Worm (Caenorhabditis elegans) whole organism, mixed stage, embryonic: ENCODE measurements around the gene F53B3.3.

Experiments used
- M03D4.4 ChIP-seq: sonication (generic microtip); optimal IDR thresholded peaks from 2 replicates; lab custom pipeline; 2017; ENCODE audit warnings: mild to moderate bottlenecking, missing genetic modification characterization, missing compliant biosample characterization
- bed-3 ChIP-seq: fragments of 200-800 bp; sonication (Bioruptor generic); optimal IDR thresholded peaks from 3 replicates; lab custom pipeline; 2018; ENCODE audit warnings: mild to moderate bottlenecking, missing genetic modification characterization, moderate library complexity, missing compliant biosample characterization
- blmp-1 ChIP-seq: fragments of 150-350 bp; optimal IDR thresholded peaks from 2 replicates; lab custom pipeline; 2014; ENCODE audit warnings: missing biosample characterization, missing genetic modification characterization
- ceh-39 ChIP-seq: fragments of 150-350 bp; optimal IDR thresholded peaks from 2 replicates; lab custom pipeline; 2014; ENCODE audit warnings: missing biosample characterization, missing genetic modification characterization
- ceh-43 ChIP-seq: fragments of 200-800 bp; sonication (Bioruptor generic); optimal IDR thresholded peaks from 2 replicates; lab custom pipeline; 2018; ENCODE audit warnings: mild to moderate bottlenecking, missing genetic modification characterization, moderate library complexity, missing compliant biosample characterization
- ceh-83 ChIP-seq: fragments of 200-800 bp; sonication (Bioruptor generic); optimal IDR thresholded peaks from 2 replicates; lab custom pipeline; 2018; ENCODE audit warnings: mild to moderate bottlenecking, missing genetic modification characterization, missing compliant biosample characterization
- ces-1 ChIP-seq: fragments of 150-350 bp; optimal IDR thresholded peaks from 2 replicates; lab custom pipeline; 2014; ENCODE audit warnings: missing biosample characterization, missing genetic modification reagents, missing genetic modification characterization
- cnd-1 ChIP-seq: fragments of 200-800 bp; sonication (Bioruptor generic); optimal IDR thresholded peaks from 2 replicates; lab custom pipeline; 2018; ENCODE audit warnings: mild to moderate bottlenecking, missing genetic modification characterization, missing compliant biosample characterization
- drap-1 ChIP-seq: fragments of 200-800 bp; sonication (Bioruptor generic); optimal IDR thresholded peaks from 3 replicates; lab custom pipeline; 2018; ENCODE audit warnings: mild to moderate bottlenecking, missing genetic modification characterization, missing compliant biosample characterization
- elt-1 ChIP-seq: sonication (generic microtip); optimal IDR thresholded peaks from 2 replicates; lab custom pipeline; 2017; ENCODE audit warnings: missing genetic modification characterization, mild to moderate bottlenecking, missing compliant biosample characterization, antibody characterized with exemption, moderate library complexity, borderline replicate concordance; ENCODE audit not compliant: insufficient read depth
- elt-3 ChIP-seq: fragments of 150-350 bp; optimal IDR thresholded peaks from 2 replicates; lab custom pipeline; 2014; ENCODE audit warnings: missing biosample characterization, missing genetic modification characterization
- flh-1 ChIP-seq: fragments of 200-800 bp; sonication (Bioruptor generic); optimal IDR thresholded peaks from 2 replicates; lab custom pipeline; 2018; ENCODE audit warnings: mild to moderate bottlenecking, missing genetic modification characterization, moderate library complexity, missing compliant biosample characterization
- ham-2 ChIP-seq: fragments of 200-800 bp; sonication (Bioruptor generic); optimal IDR thresholded peaks from 2 replicates; lab custom pipeline; 2018; ENCODE audit warnings: mild to moderate bottlenecking, missing genetic modification characterization, missing compliant biosample characterization
- hlh-1 ChIP-seq: fragments of 150-350 bp; optimal IDR thresholded peaks from 2 replicates; lab custom pipeline; 2014; ENCODE audit warnings: missing biosample characterization, missing genetic modification reagents, missing genetic modification characterization
- lin-13 ChIP-seq: fragments of 150-350 bp; optimal IDR thresholded peaks from 2 replicates; lab custom pipeline; 2014; ENCODE audit warnings: missing biosample characterization, missing genetic modification characterization
- lin-32 ChIP-seq: fragments of 200-800 bp; sonication (Bioruptor generic); optimal IDR thresholded peaks from 2 replicates; lab custom pipeline; 2018; ENCODE audit warnings: mild to moderate bottlenecking, missing genetic modification characterization, missing compliant biosample characterization
- lsy-2 ChIP-seq: fragments of 150-350 bp; optimal IDR thresholded peaks from 2 replicates; lab custom pipeline; 2014; ENCODE audit warnings: missing biosample characterization, missing genetic modification characterization
- mab-5 ChIP-seq: fragments of 150-350 bp; optimal IDR thresholded peaks from 2 replicates; lab custom pipeline; 2014; ENCODE audit warnings: missing biosample characterization, missing genetic modification characterization
- mep-1 ChIP-seq: fragments of 150-350 bp; optimal IDR thresholded peaks from 2 replicates; lab custom pipeline; 2017; ENCODE audit warnings: missing biosample characterization, missing genetic modification reagents, missing genetic modification characterization, inconsistent platforms
- mls-2 ChIP-seq: sonication (generic microtip); optimal IDR thresholded peaks from 2 replicates; lab custom pipeline; 2016; ENCODE audit warnings: mild to moderate bottlenecking, missing genetic modification characterization, moderate library complexity, missing compliant biosample characterization
- nhr-12 ChIP-seq: fragments of 150-350 bp; optimal IDR thresholded peaks from 2 replicates; lab custom pipeline; 2014; ENCODE audit warnings: missing biosample characterization, missing genetic modification characterization
- nhr-2 ChIP-seq: fragments of 150-350 bp; optimal IDR thresholded peaks from 2 replicates; lab custom pipeline; 2014; ENCODE audit warnings: missing biosample characterization, missing genetic modification characterization
- nhr-237 ChIP-seq: fragments of 150-350 bp; optimal IDR thresholded peaks from 2 replicates; lab custom pipeline; 2014; ENCODE audit warnings: missing biosample characterization, missing genetic modification characterization
- nhr-28 ChIP-seq: fragments of 150-350 bp; optimal IDR thresholded peaks from 2 replicates; lab custom pipeline; 2014; ENCODE audit warnings: missing biosample characterization, missing genetic modification characterization
- nhr-76 ChIP-seq: sonication (generic microtip); optimal IDR thresholded peaks from 2 replicates; lab custom pipeline; 2017; ENCODE audit warnings: missing biosample characterization, missing genetic modification characterization
- pha-4 ChIP-seq: fragments of 150-350 bp; optimal IDR thresholded peaks from 2 replicates; lab custom pipeline; 2018; ENCODE audit warnings: missing biosample characterization, missing genetic modification reagents, missing genetic modification characterization
- sem-2 ChIP-seq: fragments of 200-800 bp; sonication (Bioruptor generic); optimal IDR thresholded peaks from 2 replicates; lab custom pipeline; 2018; ENCODE audit warnings: mild to moderate bottlenecking, missing genetic modification characterization, missing compliant biosample characterization
- snpc-4 ChIP-seq: fragments of 150-350 bp; optimal IDR thresholded peaks from 2 replicates; lab custom pipeline; 2014; ENCODE audit warnings: missing biosample characterization, missing genetic modification characterization
- sptf-1 ChIP-seq: sonication (generic microtip); optimal IDR thresholded peaks from 2 replicates; lab custom pipeline; 2017; ENCODE audit warnings: mild to moderate bottlenecking, missing genetic modification characterization, moderate library complexity, missing compliant biosample characterization
- tbx-8 ChIP-seq: fragments of 200-800 bp; sonication (Bioruptor generic); optimal IDR thresholded peaks from 2 replicates; lab custom pipeline; 2018; ENCODE audit warnings: mild to moderate bottlenecking, missing genetic modification characterization, moderate library complexity, missing compliant biosample characterization
- unc-120 ChIP-seq: sonication (generic microtip); optimal IDR thresholded peaks from 2 replicates; lab custom pipeline; 2017; ENCODE audit warnings: missing genetic modification characterization, missing compliant biosample characterization; ENCODE audit not compliant: poor library complexity, severe bottlenecking
- unc-39 ChIP-seq: fragments of 150-350 bp; optimal IDR thresholded peaks from 2 replicates; lab custom pipeline; 2014; ENCODE audit warnings: missing biosample characterization, missing genetic modification characterization
- unc-62 ChIP-seq: fragments of 150-350 bp; optimal IDR thresholded peaks from 2 replicates; lab custom pipeline; 2014; ENCODE audit warnings: missing biosample characterization, missing genetic modification reagents, missing genetic modification characterization
- zip-8 ChIP-seq: fragments of 150-350 bp; optimal IDR thresholded peaks from 2 replicates; lab custom pipeline; 2014; ENCODE audit warnings: missing biosample characterization, missing genetic modification characterization
- ztf-11 ChIP-seq: fragments of 150-350 bp; optimal IDR thresholded peaks from 2 replicates; lab custom pipeline; 2014; ENCODE audit warnings: missing biosample characterization, missing genetic modification characterization

F53B3.3 gene

DNA sequence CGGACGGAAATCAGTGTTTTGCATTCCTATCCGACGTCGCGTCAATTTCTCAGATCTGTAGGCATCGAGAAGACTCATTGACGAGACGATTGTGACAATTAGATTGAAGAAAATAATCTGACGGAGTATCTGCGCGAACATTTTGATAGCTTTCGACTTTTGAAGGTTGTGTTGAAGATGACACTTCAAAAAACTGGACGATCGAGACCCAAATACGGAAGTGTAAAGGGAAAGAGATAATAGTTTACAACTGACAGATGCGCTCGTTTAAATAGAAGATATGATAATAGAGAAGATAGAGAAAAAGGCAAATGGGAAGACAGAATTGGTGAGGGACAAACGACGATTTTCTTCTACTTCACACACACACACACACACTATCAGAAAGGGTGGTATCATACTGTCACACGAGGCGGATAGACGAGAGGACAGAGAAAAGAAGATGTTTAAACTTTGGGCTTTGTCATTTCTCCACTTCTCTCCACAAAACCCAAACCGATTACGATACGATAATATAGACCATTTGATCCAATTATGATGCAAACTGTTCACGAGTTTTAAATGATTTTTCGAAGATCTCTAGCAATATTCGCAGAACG lies 20.3 kb upstream of the F53B3.3 start, which contains the start of gene B0410.3:
TSS of gene B0410.3 (minus strand) at position 351 of the 599 bp plus-strand sequence.
- TF ChIP-seq nhr-12 (tag; lab: Kevin White, UChicago): no peak
- peak; percentile 68 for TF ChIP-seq unc-62 (GFP tag; lab: Kevin White, UChicago)
- no peak for TF ChIP-seq blmp-1 (tag; lab: Kevin White, UChicago)
- TF ChIP-seq elt-3: peak; percentile 65
- peak; percentile 22 for TF ChIP-seq ham-2 (GFP tag; lab: Kevin White, UChicago)
- TF ChIP-seq, all 35 proteins: peak for 3

- no peak for TF ChIP-seq nhr-237 (tag; lab: Kevin White, UChicago)
- TF ChIP-seq lin-13 (tag; lab: Kevin White, UChicago): no peak
- TF ChIP-seq nhr-76 (tag; lab: Kevin White, UChicago): no peak
- no peak for TF ChIP-seq M03D4.4 (tag; lab: Kevin White, UChicago)
- TF ChIP-seq ztf-11 (tag; lab: Kevin White, UChicago): no peak
- no peak for TF ChIP-seq snpc-4 (tag; lab: Kevin White, UChicago)
- no peak for TF ChIP-seq zip-8
- no peak for TF ChIP-seq elt-1 (tag; lab: Kevin White, UChicago)
- no peak for TF ChIP-seq mab-5 (tag; lab: Kevin White, UChicago)
- TF ChIP-seq ceh-83: no peak
- no peak for TF ChIP-seq unc-120 (tag; lab: Kevin White, UChicago)
Observed at ce11 chrX:2890041-2890650, 19.2 kb upstream of the F53B3.3 start.

DNA sequence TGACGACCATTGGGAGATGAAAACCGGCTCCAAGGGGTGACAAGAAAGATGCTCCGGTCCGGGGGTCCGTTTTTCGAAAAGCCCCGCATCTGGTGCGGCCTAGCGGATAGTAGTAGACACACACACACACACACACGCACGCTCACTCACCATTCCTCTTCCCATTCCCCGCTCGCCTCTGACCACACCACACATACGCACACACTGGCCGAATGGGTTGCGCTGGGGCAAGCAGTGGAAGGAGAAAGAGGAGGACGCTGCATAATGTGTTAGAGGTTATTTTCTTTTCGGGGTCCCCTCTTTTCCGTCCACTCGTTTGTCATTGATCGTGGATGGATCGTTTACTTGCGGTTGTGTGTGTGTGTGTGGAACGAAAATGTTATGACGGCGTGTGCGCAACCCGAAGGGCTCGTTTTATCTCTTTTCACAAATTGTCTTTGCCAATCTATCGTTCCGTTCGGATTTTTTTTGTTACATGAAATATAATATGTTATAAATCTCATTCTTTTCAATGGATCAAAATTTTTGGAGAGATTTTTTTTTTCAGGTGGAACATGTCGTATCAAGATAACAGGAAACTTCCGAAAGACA lies 14.5 kb upstream of the F53B3.3 start, which contains the start of gene vang-1:
TSS of gene vang-1 (plus strand) at position 541 of the 591 bp plus-strand sequence.
- TF ChIP-seq flh-1: no peak
- no peak for TF ChIP-seq nhr-28 (tag; lab: Kevin White, UChicago)
- TF ChIP-seq cnd-1: peak; percentile 74
- peak; percentile 59 for TF ChIP-seq lin-32
- peak; percentile 63 for TF ChIP-seq ham-2 (GFP tag; lab: Kevin White, UChicago)
- peak; percentile 74 for TF ChIP-seq drap-1
- TF ChIP-seq sem-2 (GFP tag; lab: Kevin White, UChicago): peak; percentile 50
- TF ChIP-seq ceh-43 (GFP tag; lab: Kevin White, UChicago): no peak
- TF ChIP-seq ceh-39 (tag; lab: Kevin White, UChicago): no peak
- TF ChIP-seq M03D4.4 (tag; lab: Kevin White, UChicago): peak; percentile 26
- TF ChIP-seq nhr-76 (tag; lab: Kevin White, UChicago): no peak
- TF ChIP-seq lsy-2 (tag; lab: Kevin White, UChicago): no peak
- peak; percentile 74 for TF ChIP-seq ceh-83
- TF ChIP-seq tbx-8: no peak
- TF ChIP-seq sptf-1: peak; percentile 80
- no peak for TF ChIP-seq nhr-237 (tag; lab: Kevin White, UChicago)
- peak; percentile 16 for TF ChIP-seq ces-1
- peak; percentile 48 for TF ChIP-seq unc-120 (tag; lab: Kevin White, UChicago)
- TF ChIP-seq hlh-1 (tag; lab: Kevin White, UChicago): peak; percentile 24
- TF ChIP-seq pha-4 (tag; lab: Kevin White, UChicago): no peak
- no peak for TF ChIP-seq snpc-4 (tag; lab: Kevin White, UChicago)
- TF ChIP-seq lin-13 (tag; lab: Kevin White, UChicago): peak; percentile 47
- no peak for TF ChIP-seq elt-1 (tag; lab: Kevin White, UChicago)
- TF ChIP-seq mep-1 (tag; lab: Kevin White, UChicago): peak; percentile 38
- TF ChIP-seq zip-8: no peak
- peak; percentile 22 for TF ChIP-seq unc-62 (GFP tag; lab: Kevin White, UChicago)
- TF ChIP-seq mls-2 (tag; lab: Kevin White, UChicago): peak; percentile 70
- peak; percentile 61 for TF ChIP-seq ztf-11 (tag; lab: Kevin White, UChicago)
- no peak for TF ChIP-seq bed-3 (GFP tag; lab: Kevin White, UChicago)
- TF ChIP-seq nhr-12 (tag; lab: Kevin White, UChicago): no peak
- TF ChIP-seq elt-3: no peak
- TF ChIP-seq unc-39 (tag; lab: Kevin White, UChicago): no peak
- TF ChIP-seq blmp-1 (tag; lab: Kevin White, UChicago): no peak
- no peak for TF ChIP-seq nhr-2 (tag; lab: Kevin White, UChicago)
- no peak for TF ChIP-seq mab-5 (tag; lab: Kevin White, UChicago)
